Fruit fly (Drosophila melanogaster) whole organism, embryonic: Measurements from ENCODE around the gene Sys1.
A peak's percentile ranks its signal among the peaks of the same experiment; 100 is the strongest.

Experiments
- Adf1 ChIP-seq: fragments of 200-800 bp; sonication (Bioruptor generic); IDR thresholded peaks from 2 replicates; pipeline ENCODE4 v1.3.6; 2022; ENCODE audit warnings: missing biosample characterization, missing genetic modification characterization
- Atf6 ChIP-seq: fragments of 200-800 bp; sonication (Bioruptor generic); IDR thresholded peaks from 2 replicates; pipeline ENCODE4 v1.3.6; 2022; ENCODE audit warnings: missing biosample characterization, missing genetic modification characterization
- BtbVII ChIP-seq: fragments of 200-800 bp; sonication (Bioruptor generic); optimal IDR thresholded peaks from 3 replicates; lab custom pipeline; 2017; ENCODE audit warnings: missing biosample characterization, mild to moderate bottlenecking, missing genetic modification characterization
- Bteb2 ChIP-seq: fragments of 200-800 bp; sonication (Bioruptor generic); optimal IDR thresholded peaks from 2 replicates; lab custom pipeline; 2016; ENCODE audit warnings: missing biosample characterization, missing genetic modification characterization
- CG13894 ChIP-seq: fragments of 200-800 bp; sonication (Bioruptor generic); optimal IDR thresholded peaks from 3 replicates; lab custom pipeline; 2018; ENCODE audit warnings: missing biosample characterization, mild to moderate bottlenecking, missing genetic modification characterization, moderate library complexity
- CG14441 ChIP-seq: fragments of 200-800 bp; sonication (Bioruptor generic); IDR thresholded peaks from 2 replicates; pipeline ENCODE4 v1.3.6; 2022; ENCODE audit warnings: missing biosample characterization, missing genetic modification characterization
- CG1529 ChIP-seq: fragments of 200-800 bp; sonication (Bioruptor generic); optimal IDR thresholded peaks from 3 replicates; lab custom pipeline; 2018; ENCODE audit warnings: missing biosample characterization, missing genetic modification characterization
- CG1603 ChIP-seq: fragments of 200-800 bp; sonication (Bioruptor generic); optimal IDR thresholded peaks from 2 replicates; lab custom pipeline; 2019; ENCODE audit warnings: missing biosample characterization, mild to moderate bottlenecking, missing genetic modification characterization, moderate library complexity
- CG17359 ChIP-seq: fragments of 200-800 bp; sonication (Bioruptor generic); optimal IDR thresholded peaks from 3 replicates; lab custom pipeline; 2018; ENCODE audit warnings: missing biosample characterization, mild to moderate bottlenecking, missing genetic modification characterization, moderate library complexity
- CG1792 ChIP-seq: fragments of 200-800 bp; sonication (Bioruptor generic); optimal IDR thresholded peaks from 2 replicates; lab custom pipeline; 2016; ENCODE audit warnings: missing biosample characterization, missing genetic modification characterization
- CG18599 ChIP-seq: fragments of 200-800 bp; sonication (Bioruptor generic); optimal IDR thresholded peaks from 3 replicates; lab custom pipeline; 2017; ENCODE audit warnings: missing biosample characterization, missing genetic modification characterization, mild to moderate bottlenecking, moderate library complexity, missing genetic modification reagents
- CG18764 ChIP-seq: fragments of 200-800 bp; sonication (Bioruptor generic); optimal IDR thresholded peaks from 3 replicates; lab custom pipeline; 2016; ENCODE audit warnings: missing biosample characterization, missing genetic modification characterization
- CG30403 ChIP-seq: fragments of 200-800 bp; sonication (Bioruptor generic); optimal IDR thresholded peaks from 3 replicates; lab custom pipeline; 2016; ENCODE audit warnings: missing biosample characterization, missing genetic modification characterization
- CG30431 ChIP-seq: fragments of 200-800 bp; sonication (Bioruptor generic); optimal IDR thresholded peaks from 2 replicates; lab custom pipeline; 2017; ENCODE audit warnings: missing biosample characterization, missing genetic modification characterization
- CG31365 ChIP-seq: fragments of 200-800 bp; sonication (Bioruptor generic); optimal IDR thresholded peaks from 2 replicates; lab custom pipeline; 2018; ENCODE audit warnings: missing biosample characterization, mild to moderate bottlenecking, missing genetic modification characterization
- CG3995 ChIP-seq: fragments of 200-800 bp; sonication (Bioruptor generic); optimal IDR thresholded peaks from 3 replicates; lab custom pipeline; 2016; ENCODE audit warnings: missing biosample characterization, missing genetic modification characterization
- CG42726 ChIP-seq: fragments of 200-800 bp; sonication (Bioruptor generic); IDR thresholded peaks from 2 replicates; pipeline ENCODE4 v1.3.6; 2022; ENCODE audit warnings: missing biosample characterization, missing genetic modification characterization; ENCODE audit not compliant: partially characterized antibody
- CG8281 ChIP-seq: fragments of 200-800 bp; sonication (Bioruptor generic); optimal IDR thresholded peaks from 2 replicates; lab custom pipeline; 2018; ENCODE audit warnings: missing biosample characterization, mild to moderate bottlenecking, missing genetic modification characterization, moderate library complexity
- Chrac-16 ChIP-seq: fragments of 200-800 bp; sonication (Bioruptor generic); optimal IDR thresholded peaks from 3 replicates; lab custom pipeline; 2016; ENCODE audit warnings: missing biosample characterization, missing genetic modification characterization
- Hmr ChIP-seq: fragments of 200-800 bp; sonication (Bioruptor generic); optimal IDR thresholded peaks from 3 replicates; lab custom pipeline; 2017; ENCODE audit warnings: mild to moderate bottlenecking, missing biosample characterization, missing genetic modification reagents, missing genetic modification characterization
- Lhr ChIP-seq: fragments of 200-800 bp; sonication (Bioruptor generic); optimal IDR thresholded peaks from 3 replicates; lab custom pipeline; 2017; ENCODE audit warnings: mild to moderate bottlenecking, missing biosample characterization, missing genetic modification reagents, missing genetic modification characterization
- MBD-R2 ChIP-seq: fragments of 200-800 bp; sonication (Bioruptor generic); IDR thresholded peaks from 2 replicates; pipeline ENCODE4 v1.3.6; 2022; ENCODE audit warnings: missing biosample characterization, missing genetic modification characterization
- Meics ChIP-seq: fragments of 200-800 bp; sonication (Bioruptor generic); optimal IDR thresholded peaks from 2 replicates; lab custom pipeline; 2017; ENCODE audit warnings: missing biosample characterization, mild to moderate bottlenecking, missing genetic modification characterization
- Nf-YC ChIP-seq: fragments of 200-800 bp; optimal IDR thresholded peaks from 3 replicates; lab custom pipeline; 2019; ENCODE audit warnings: missing biosample characterization, mild to moderate bottlenecking, missing genetic modification characterization, moderate library complexity
- NfI ChIP-seq: fragments of 200-800 bp; sonication (Bioruptor generic); optimal IDR thresholded peaks from 3 replicates; lab custom pipeline; 2018; ENCODE audit warnings: missing biosample characterization, mild to moderate bottlenecking, missing genetic modification characterization, moderate library complexity
- Oli ChIP-seq: fragments of 200-800 bp; sonication (Bioruptor generic); optimal IDR thresholded peaks from 2 replicates; lab custom pipeline; 2018; ENCODE audit warnings: missing biosample characterization, mild to moderate bottlenecking, missing genetic modification characterization, moderate library complexity
- PHDP ChIP-seq: fragments of 200-800 bp; sonication (Bioruptor generic); optimal IDR thresholded peaks from 3 replicates; lab custom pipeline; 2018; ENCODE audit warnings: missing biosample characterization, mild to moderate bottlenecking, missing genetic modification characterization, moderate library complexity
- Pdp1 ChIP-seq, 2 experiments: fragments of 200-800 bp; sonication (Bioruptor generic); optimal IDR thresholded peaks; 3 replicates each; lab custom pipeline; 2016; ENCODE audit warnings: missing biosample characterization in 2 of 2, missing genetic modification characterization in 2 of 2, mild to moderate bottlenecking in 1 of 2, moderate library complexity in 1 of 2
- Rfx ChIP-seq: fragments of 200-800 bp; sonication (Bioruptor generic); IDR thresholded peaks from 2 replicates; pipeline ENCODE4 v1.3.6; 2022; ENCODE audit warnings: missing biosample characterization, missing genetic modification characterization
- Sry-δ ChIP-seq: fragments of 200-800 bp; sonication (Bioruptor generic); optimal IDR thresholded peaks from 2 replicates; lab custom pipeline; 2016; ENCODE audit warnings: missing biosample characterization, missing genetic modification characterization
- dmrt99B ChIP-seq: fragments of 200-800 bp; sonication (Bioruptor generic); optimal IDR thresholded peaks from 2 replicates; lab custom pipeline; 2018; ENCODE audit warnings: missing biosample characterization, mild to moderate bottlenecking, missing genetic modification characterization, moderate library complexity
- eyg ChIP-seq: fragments of 200-800 bp; sonication (Bioruptor generic); optimal IDR thresholded peaks from 3 replicates; lab custom pipeline; 2016; ENCODE audit warnings: missing biosample characterization, missing genetic modification characterization
- hbn ChIP-seq: fragments of 200-800 bp; sonication (Bioruptor generic); IDR thresholded peaks from 2 replicates; pipeline ENCODE4 v1.3.6; 2022; ENCODE audit warnings: missing biosample characterization, missing genetic modification characterization; ENCODE audit not compliant: partially characterized antibody
- jigr1 ChIP-seq: fragments of 200-800 bp; sonication (Bioruptor generic); IDR thresholded peaks from 3 replicates; pipeline ENCODE4 v1.3.6; 2022; ENCODE audit warnings: missing biosample characterization, missing genetic modification characterization
- kah ChIP-seq: fragments of 200-800 bp; sonication (Bioruptor generic); optimal IDR thresholded peaks from 2 replicates; lab custom pipeline; 2018; ENCODE audit warnings: missing biosample characterization, mild to moderate bottlenecking, missing genetic modification characterization
- lab ChIP-seq: fragments of 200-800 bp; sonication (Bioruptor generic); optimal IDR thresholded peaks from 3 replicates; lab custom pipeline; 2017; ENCODE audit warnings: missing biosample characterization, missing genetic modification characterization, mild to moderate bottlenecking, moderate library complexity, missing genetic modification reagents
- lbe ChIP-seq: fragments of 200-800 bp; sonication (Bioruptor generic); optimal IDR thresholded peaks from 2 replicates; lab custom pipeline; 2016; ENCODE audit warnings: missing biosample characterization, mild to moderate bottlenecking, missing genetic modification characterization
- lola ChIP-seq, 3 experiments: fragments of >200 bp in 2 of 3; fragments of 200-800 bp in 1 of 3; sonication (Bioruptor generic) in 1 of 3; optimal IDR thresholded peaks; 2 replicates each; lab custom pipeline; 2017 to 2019; ENCODE audit warnings: missing biosample characterization in 3 of 3, missing genetic modification characterization in 3 of 3, mild to moderate bottlenecking in 1 of 3, moderate library complexity in 1 of 3
- mld ChIP-seq: fragments of 200-800 bp; sonication (Bioruptor generic); IDR thresholded peaks from 3 replicates; pipeline ENCODE4 v1.3.6; 2022; ENCODE audit warnings: missing biosample characterization, missing genetic modification characterization; ENCODE audit not compliant: partially characterized antibody
- p53 ChIP-seq: fragments of 200-800 bp; sonication (Bioruptor generic); optimal IDR thresholded peaks from 2 replicates; lab custom pipeline; 2016; ENCODE audit warnings: missing biosample characterization, missing genetic modification characterization
- pum ChIP-seq: fragments of 200-800 bp; sonication (Bioruptor generic); optimal IDR thresholded peaks from 2 replicates; lab custom pipeline; 2016; ENCODE audit warnings: missing biosample characterization, missing genetic modification characterization
- sens ChIP-seq: fragments of 200-800 bp; sonication (Bioruptor generic); peaks from one replicate; lab custom pipeline; 2016; ENCODE audit warnings: missing biosample characterization, missing genetic modification characterization
- slp2 ChIP-seq: fragments of 200-800 bp; sonication (Bioruptor generic); optimal IDR thresholded peaks from 2 replicates; lab custom pipeline; 2016; ENCODE audit warnings: missing biosample characterization, missing genetic modification characterization
- sr ChIP-seq: fragments of 200-800 bp; sonication (Bioruptor generic); IDR thresholded peaks from 3 replicates; pipeline ENCODE4 v1.3.6; 2022; ENCODE audit warnings: missing biosample characterization, missing genetic modification characterization
- tap ChIP-seq: fragments of 200-800 bp; optimal IDR thresholded peaks from 3 replicates; lab custom pipeline; 2019; ENCODE audit warnings: missing biosample characterization, mild to moderate bottlenecking, missing genetic modification characterization, moderate library complexity
- twi ChIP-seq: fragments of 200-800 bp; optimal IDR thresholded peaks from 2 replicates; lab custom pipeline; 2019; ENCODE audit warnings: missing biosample characterization, mild to moderate bottlenecking, missing genetic modification characterization, moderate library complexity
- usp ChIP-seq: fragments of >200 bp; optimal IDR thresholded peaks from 2 replicates; lab custom pipeline; 2017; ENCODE audit warnings: missing biosample characterization, missing genetic modification characterization
- vnd ChIP-seq: fragments of 200-800 bp; sonication (Bioruptor generic); IDR thresholded peaks from 3 replicates; pipeline ENCODE4 v1.3.6; 2022; ENCODE audit warnings: missing biosample characterization, missing genetic modification characterization; ENCODE audit not compliant: partially characterized antibody
- zen ChIP-seq: fragments of 200-800 bp; sonication (Bioruptor generic); optimal IDR thresholded peaks from 3 replicates; lab custom pipeline; 2018; ENCODE audit warnings: missing biosample characterization, mild to moderate bottlenecking, missing genetic modification characterization, moderate library complexity

Gene Sys1

DNA sequence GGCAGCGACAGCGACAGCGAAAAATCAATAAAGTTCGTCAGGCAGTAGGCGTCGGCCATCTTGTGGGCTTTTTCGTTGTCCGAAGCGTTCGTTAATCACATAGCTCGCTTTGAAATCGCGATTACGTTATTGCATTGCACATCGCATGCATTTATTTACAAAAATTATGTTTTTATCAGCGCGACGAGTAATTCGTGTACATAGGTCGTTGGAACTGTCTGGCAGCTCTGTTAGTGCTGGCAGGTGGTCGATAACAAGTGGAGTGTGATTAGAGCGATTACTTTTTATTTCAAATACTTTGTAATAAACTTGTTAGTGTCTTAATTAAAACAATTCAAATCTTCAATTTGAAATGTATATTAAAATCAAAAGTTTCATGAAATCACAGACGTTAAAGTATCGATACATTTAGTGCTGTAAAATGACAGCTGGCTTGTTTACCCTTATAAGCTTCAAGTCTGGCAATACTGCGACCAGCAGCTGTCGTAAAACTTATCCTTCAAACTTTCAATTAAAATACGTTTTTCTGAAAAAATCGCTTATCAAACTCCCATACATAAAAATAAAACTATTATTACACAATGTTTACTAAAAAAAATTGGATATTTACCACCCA lies 11.2 kb downstream of the Sys1 start, which contains the start of gene CG8032 (continued):
- peak; percentile 53 for TF ChIP-seq Adf1 (GFP tag; lab: Robert Waterston, UW)
- peak; percentile 12 for TF ChIP-seq Meics (GFP tag; lab: Kevin White, UChicago)
- TF ChIP-seq slp2 (GFP tag; lab: Kevin White, UChicago), result peak; percentile 19
- peak; percentile 26 for TF ChIP-seq dmrt99B
- TF ChIP-seq p53 (GFP tag; lab: Kevin White, UChicago), result peak; percentile 32
- TF ChIP-seq sr (GFP tag; lab: Robert Waterston, UW), result no peak
- TF ChIP-seq kah, result peak; percentile 44
- TF ChIP-seq Sry-δ (GFP tag; lab: Kevin White, UChicago), result peak; percentile 94
- TF ChIP-seq Chrac-16 (GFP tag; lab: Kevin White, UChicago), result peak; percentile 22
- TF ChIP-seq CG8281 (tag; lab: Kevin White, UChicago), result no peak
- peak; percentile 69 for TF ChIP-seq CG30403 (GFP tag; lab: Kevin White, UChicago)
- peak; percentile 31 for TF ChIP-seq Bteb2 (GFP tag; lab: Kevin White, UChicago)
- peak; percentile 16 for TF ChIP-seq lbe
- TF ChIP-seq MBD-R2 (GFP tag; lab: Robert Waterston, UW), result peak; percentile 48
- no peak for TF ChIP-seq CG14441
- TF ChIP-seq jigr1 (GFP tag; lab: Robert Waterston, UW), result no peak
- TF ChIP-seq CG1603 (tag; lab: Kevin White, UChicago), result peak; percentile 62
- peak; percentile 50 for TF ChIP-seq NfI (GFP tag; lab: Kevin White, UChicago)
- TF ChIP-seq usp (GFP tag; lab: Kevin White, UChicago), result no peak
- TF ChIP-seq CG30431 (GFP tag; lab: Kevin White, UChicago), result no peak
- TF ChIP-seq CG42726 (GFP tag; lab: Robert Waterston, UW), result no peak
- peak; percentile 27 for TF ChIP-seq Hmr (GFP tag; lab: Kevin White, UChicago)
- TF ChIP-seq CG31365, result no peak
- peak; percentile 36 for TF ChIP-seq CG17359 (tag; lab: Kevin White, UChicago)
- TF ChIP-seq Pdp1 (GFP tag; optimal IDR thresholded peaks at IDR 0.05; lab: Kevin White, UChicago), result peak; percentile 15 to 47
- peak; percentile 50 for TF ChIP-seq Nf-YC (tag; lab: Kevin White, UChicago)
- peak; percentile 91 for TF ChIP-seq sens (GFP tag; lab: Kevin White, UChicago)
- TF ChIP-seq Atf6 (GFP tag; lab: Robert Waterston, UW), result peak; percentile 39; the same call in 1 of the 2 replicates
- peak in 1 of 3 experiments; percentile 19 for TF ChIP-seq lola (GFP tag; optimal IDR thresholded peaks at IDR 0.05; lab: Kevin White, UChicago)
- TF ChIP-seq tap (tag; lab: Kevin White, UChicago), result peak; percentile 16
- TF ChIP-seq BtbVII (GFP tag; lab: Kevin White, UChicago), result peak; percentile 4
- peak; percentile 69 for TF ChIP-seq pum (GFP tag; lab: Kevin White, UChicago)
- peak; percentile 59 for TF ChIP-seq hbn (GFP tag; lab: Robert Waterston, UW)
- TF ChIP-seq mld (GFP tag; lab: Robert Waterston, UW), result 0 out of 3 replicates have a peak, but pooled peaks have one; percentile 47
- TF ChIP-seq CG3995 (GFP tag; lab: Kevin White, UChicago), result peak; percentile 70
- TF ChIP-seq vnd (GFP tag; lab: Robert Waterston, UW), result peak; percentile 41; the same call in 1 of the 3 replicates
- no peak for TF ChIP-seq CG1529 (GFP tag; lab: Kevin White, UChicago)
- peak; percentile 3 for TF ChIP-seq twi (tag; lab: Kevin White, UChicago)
- TF ChIP-seq Rfx, result peak; percentile 50
- peak; percentile 73 for TF ChIP-seq Lhr (GFP tag; lab: Kevin White, UChicago)
- peak; percentile 37 for TF ChIP-seq zen (tag; lab: Kevin White, UChicago)
- TF ChIP-seq lab, result peak; percentile 33
- TF ChIP-seq CG13894, result peak; percentile 46
- TF ChIP-seq PHDP (tag; lab: Kevin White, UChicago), result peak; percentile 30
- no peak for TF ChIP-seq CG18764
- peak; percentile 7 for TF ChIP-seq CG18599 (GFP tag; lab: Kevin White, UChicago)
- TF ChIP-seq CG1792 (GFP tag; lab: Kevin White, UChicago), result no peak
- TF ChIP-seq Oli (tag; lab: Kevin White, UChicago), result no peak
- peak; percentile 31 for TF ChIP-seq eyg (GFP tag; lab: Kevin White, UChicago)
